Fruit fly (Drosophila melanogaster): Measurements from ENCODE around the gene CG32371.

- TF ChIP-seq CG17806 (tag; optimal IDR thresholded peaks at IDR 0.05) = no peak
- peak; percentile 58 for TF ChIP-seq D1 (tag; optimal IDR thresholded peaks at IDR 0.05)
- TF ChIP-seq Pif1A (GFP tag; optimal IDR thresholded peaks at IDR 0.05) = no peak
- TF ChIP-seq EcR (GFP tag; optimal IDR thresholded peaks at IDR 0.05) = no peak
- no peak for TF ChIP-seq CG13204 (GFP tag; optimal IDR thresholded peaks at IDR 0.05)
- TF ChIP-seq CG12605 (GFP tag; IDR thresholded peaks at IDR 0.05) = no peak
- TF ChIP-seq CG32121 (GFP tag; IDR thresholded peaks at IDR 0.05) = no peak
- TF ChIP-seq Pif1B (GFP tag; optimal IDR thresholded peaks at IDR 0.05) = no peak
- no peak for TF ChIP-seq CG8301 (tag; optimal IDR thresholded peaks at IDR 0.05)
Measured at dm6 chr3L:7813422-7813821, 45.3 kb upstream of the CG32371 start.

Measured in whole organism, pupa.